Fruit fly (Drosophila melanogaster) whole organism, prepupa: ENCODE results near the gene Mekk1.

Source experiments
- CG10631 ChIP-seq: fragments of 200-800 bp; sonication (Bioruptor generic); optimal IDR thresholded peaks from 2 replicates; lab custom pipeline; 2016; ENCODE audit warnings: missing biosample characterization, missing genetic modification characterization
- CG10669 ChIP-seq: fragments of 200-800 bp; sonication (Bioruptor generic); optimal IDR thresholded peaks from 3 replicates; lab custom pipeline; 2018; ENCODE audit warnings: missing biosample characterization, mild to moderate bottlenecking, missing genetic modification characterization, moderate library complexity
- CG11294 ChIP-seq: fragments of 200-800 bp; sonication (Bioruptor generic); IDR thresholded peaks from 2 replicates; pipeline ENCODE4 v1.3.6; 2022; ENCODE audit warnings: missing biosample characterization, missing genetic modification characterization
- CG11762 ChIP-seq: fragments of 200-800 bp; sonication (Bioruptor generic); optimal IDR thresholded peaks from 3 replicates; lab custom pipeline; 2016; ENCODE audit warnings: missing biosample characterization, missing genetic modification characterization; ENCODE audit not compliant: insufficient read depth
- CG11902 ChIP-seq: fragments of 200-800 bp; sonication (Bioruptor generic); optimal IDR thresholded peaks from 3 replicates; lab custom pipeline; 2016; ENCODE audit warnings: missing biosample characterization, missing genetic modification characterization
- CG15336 ChIP-seq: fragments of 200-800 bp; sonication (Bioruptor generic); IDR thresholded peaks from 2 replicates; pipeline ENCODE4 v1.3.6; 2022; ENCODE audit warnings: missing biosample characterization, missing genetic modification characterization
- CG3032 ChIP-seq: fragments of 200-800 bp; optimal IDR thresholded peaks from 2 replicates; lab custom pipeline; 2019; ENCODE audit warnings: missing biosample characterization, mild to moderate bottlenecking, missing genetic modification characterization, moderate library complexity
- CG31627 ChIP-seq: fragments of 200-800 bp; sonication (Bioruptor generic); optimal IDR thresholded peaks from 3 replicates; lab custom pipeline; 2016; ENCODE audit warnings: missing biosample characterization, missing genetic modification characterization
- CG32006 ChIP-seq: fragments of 200-800 bp; sonication (Bioruptor generic); optimal IDR thresholded peaks from 3 replicates; lab custom pipeline; 2017; ENCODE audit warnings: missing biosample characterization, mild to moderate bottlenecking, missing genetic modification characterization
- CG34406 ChIP-seq: fragments of 200-800 bp; sonication (Bioruptor generic); optimal IDR thresholded peaks from 3 replicates; lab custom pipeline; 2016; ENCODE audit warnings: missing biosample characterization, missing genetic modification characterization
- CG3919 ChIP-seq: fragments of 200-800 bp; sonication (Bioruptor generic); optimal IDR thresholded peaks from 3 replicates; lab custom pipeline; 2016; ENCODE audit warnings: missing biosample characterization, missing genetic modification characterization
- CG6163 ChIP-seq: fragments of 200-800 bp; sonication (Bioruptor generic); IDR thresholded peaks from 3 replicates; pipeline ENCODE4 v1.3.6; 2022; ENCODE audit warnings: missing biosample characterization, missing genetic modification characterization
- CG6792 ChIP-seq: fragments of 200-800 bp; sonication (Bioruptor generic); optimal IDR thresholded peaks from 3 replicates; lab custom pipeline; 2016; ENCODE audit warnings: missing biosample characterization, missing genetic modification characterization
- CG6808 ChIP-seq: fragments of 200-800 bp; sonication (Bioruptor generic); optimal IDR thresholded peaks from 3 replicates; lab custom pipeline; 2017; ENCODE audit warnings: missing biosample characterization, missing genetic modification characterization, mild to moderate bottlenecking, moderate library complexity, missing genetic modification reagents
- CG6854 ChIP-seq: fragments of 200-800 bp; sonication (Bioruptor generic); optimal IDR thresholded peaks from 2 replicates; lab custom pipeline; 2017; ENCODE audit warnings: missing biosample characterization, mild to moderate bottlenecking, missing genetic modification characterization
- CG8119 ChIP-seq: fragments of 200-800 bp; sonication (Bioruptor generic); IDR thresholded peaks from 3 replicates; pipeline ENCODE4 v1.3.6; 2022; ENCODE audit warnings: missing biosample characterization, missing genetic modification characterization
- CG8632 ChIP-seq: fragments of 200-800 bp; sonication (Bioruptor generic); optimal IDR thresholded peaks from 3 replicates; lab custom pipeline; 2016; ENCODE audit warnings: missing biosample characterization, missing genetic modification characterization
- CG9139 ChIP-seq: fragments of 200-800 bp; sonication (Bioruptor generic); optimal IDR thresholded peaks from 3 replicates; lab custom pipeline; 2017; ENCODE audit warnings: missing biosample characterization, mild to moderate bottlenecking, missing genetic modification characterization
- Eip93F ChIP-seq: fragments of 200-800 bp; sonication (Bioruptor generic); optimal IDR thresholded peaks from 2 replicates; lab custom pipeline; 2016; ENCODE audit warnings: missing biosample characterization, mild to moderate bottlenecking, missing genetic modification characterization
- Ets96B ChIP-seq: fragments of 200-800 bp; optimal IDR thresholded peaks from 2 replicates; lab custom pipeline; 2019; ENCODE audit warnings: missing biosample characterization, mild to moderate bottlenecking, missing genetic modification characterization, moderate library complexity
- Gug ChIP-seq: fragments of 200-800 bp; sonication (Bioruptor generic); IDR thresholded peaks from 2 replicates; pipeline ENCODE4 v1.3.6; 2022; ENCODE audit warnings: missing biosample characterization, missing genetic modification characterization
- Hr38 ChIP-seq: sonication (Bioruptor generic); optimal IDR thresholded peaks from 2 replicates; lab custom pipeline; 2016; ENCODE audit warnings: missing biosample characterization, missing genetic modification characterization
- Hr4 ChIP-seq: fragments of 200-800 bp; sonication (Bioruptor generic); optimal IDR thresholded peaks from 3 replicates; lab custom pipeline; 2016; ENCODE audit warnings: missing biosample characterization, missing genetic modification characterization
- Lpt ChIP-seq: fragments of 200-800 bp; sonication (Bioruptor generic); optimal IDR thresholded peaks from 3 replicates; lab custom pipeline; 2016; ENCODE audit warnings: missing biosample characterization, missing genetic modification characterization
- Met ChIP-seq: fragments of 200-800 bp; sonication (Bioruptor generic); optimal IDR thresholded peaks from 3 replicates; lab custom pipeline; 2016; ENCODE audit warnings: missing biosample characterization, missing genetic modification characterization
- Smox ChIP-seq: fragments of 200-800 bp; sonication (Bioruptor generic); optimal IDR thresholded peaks from 3 replicates; lab custom pipeline; 2016; ENCODE audit warnings: missing biosample characterization, missing genetic modification characterization
- Sox102F ChIP-seq: fragments of 200-800 bp; sonication (Bioruptor generic); optimal IDR thresholded peaks from 2 replicates; lab custom pipeline; 2016; ENCODE audit warnings: missing biosample characterization, mild to moderate bottlenecking, missing genetic modification characterization
- Sox14 ChIP-seq: fragments of 200-800 bp; sonication (Bioruptor generic); optimal IDR thresholded peaks from 3 replicates; lab custom pipeline; 2016; ENCODE audit warnings: missing biosample characterization, missing genetic modification characterization
- Sox15 ChIP-seq: fragments of 200-800 bp; sonication (Bioruptor generic); optimal IDR thresholded peaks from 3 replicates; lab custom pipeline; 2016; ENCODE audit warnings: missing biosample characterization, missing genetic modification characterization
- acj6 ChIP-seq: fragments of 200-800 bp; sonication (Bioruptor generic); optimal IDR thresholded peaks from 3 replicates; lab custom pipeline; 2016; ENCODE audit warnings: missing biosample characterization, missing genetic modification characterization
- cyc ChIP-seq: fragments of 200-800 bp; sonication (Bioruptor generic); optimal IDR thresholded peaks from 3 replicates; lab custom pipeline; 2016; ENCODE audit warnings: missing biosample characterization, missing genetic modification characterization
- dac ChIP-seq: fragments of 200-800 bp; sonication (Bioruptor generic); optimal IDR thresholded peaks from 2 replicates; lab custom pipeline; 2017; ENCODE audit warnings: missing biosample characterization, mild to moderate bottlenecking, missing genetic modification characterization
- eg ChIP-seq: fragments of 200-800 bp; sonication (Bioruptor generic); IDR thresholded peaks from 3 replicates; pipeline ENCODE4 v1.3.6; 2022; ENCODE audit warnings: missing biosample characterization, missing genetic modification characterization
- fd59A ChIP-seq: fragments of 200-800 bp; sonication (Bioruptor generic); optimal IDR thresholded peaks from 2 replicates; lab custom pipeline; 2017; ENCODE audit warnings: missing biosample characterization, mild to moderate bottlenecking, missing genetic modification characterization, missing genetic modification reagents
- lz ChIP-seq: fragments of 200-800 bp; sonication (Bioruptor generic); optimal IDR thresholded peaks from 3 replicates; lab custom pipeline; 2016; ENCODE audit warnings: missing biosample characterization, missing genetic modification characterization
- net ChIP-seq: fragments of 200-800 bp; sonication (Bioruptor generic); optimal IDR thresholded peaks from 3 replicates; lab custom pipeline; 2016; ENCODE audit warnings: missing biosample characterization, missing genetic modification characterization
- spab ChIP-seq: fragments of 200-800 bp; sonication (Bioruptor generic); optimal IDR thresholded peaks from 2 replicates; lab custom pipeline; 2017; ENCODE audit warnings: missing biosample characterization, mild to moderate bottlenecking, missing genetic modification characterization, missing genetic modification reagents
- ss ChIP-seq, 2 experiments: fragments of 200-800 bp; sonication (Bioruptor generic); optimal IDR thresholded peaks; 2 replicates in 1 of 2; 3 replicates in 1 of 2; lab custom pipeline; 2017 to 2018; ENCODE audit warnings: mild to moderate bottlenecking in 2 of 2, missing biosample characterization in 2 of 2, missing genetic modification characterization in 2 of 2, moderate library complexity in 1 of 2
- svp ChIP-seq: fragments of 200-800 bp; sonication (Bioruptor generic); peaks from one replicate; lab custom pipeline; 2016; ENCODE audit warnings: missing biosample characterization, missing genetic modification characterization
- topi ChIP-seq: fragments of 200-800 bp; sonication (Bioruptor generic); optimal IDR thresholded peaks from 3 replicates; lab custom pipeline; 2016; ENCODE audit warnings: missing biosample characterization, missing genetic modification characterization
- vri ChIP-seq: fragments of 200-800 bp; sonication (Bioruptor generic); optimal IDR thresholded peaks from 3 replicates; lab custom pipeline; 2016; ENCODE audit warnings: missing biosample characterization, mild to moderate bottlenecking, missing genetic modification characterization

The Mekk1 gene

DNA sequence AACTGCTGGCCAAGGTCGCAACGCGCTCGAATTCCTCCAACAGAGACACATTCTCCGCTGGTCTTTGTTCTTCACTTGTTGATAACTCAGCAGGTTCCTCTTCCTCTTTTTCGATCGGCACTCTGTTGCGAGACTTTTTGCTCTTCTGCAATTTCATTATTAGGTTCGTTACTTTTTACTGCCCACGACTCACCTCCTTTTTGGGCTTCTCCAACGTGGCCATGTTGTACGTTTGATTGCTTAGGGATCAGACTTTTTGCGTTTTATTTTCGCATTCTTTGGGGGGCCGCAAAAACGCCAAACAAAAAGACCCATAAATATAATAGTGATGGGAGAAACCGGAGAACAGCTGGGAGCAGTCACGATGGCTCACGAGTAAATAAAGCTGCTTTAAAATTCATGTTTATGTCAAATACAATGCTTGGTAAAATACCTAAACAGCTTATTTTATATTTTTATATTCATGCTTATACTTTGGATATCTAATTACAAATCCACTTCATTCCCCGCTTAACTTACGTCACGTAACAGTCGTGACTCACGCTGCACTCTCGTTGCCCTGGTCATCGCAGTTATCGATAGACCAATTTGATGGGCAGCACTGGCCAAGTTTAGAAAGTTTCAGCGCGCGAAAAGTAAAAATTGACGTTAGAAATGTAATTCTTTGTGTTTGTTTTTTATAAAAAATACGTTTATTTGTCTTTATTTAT is 15.3 kb upstream of the Mekk1 start, which contains the start of gene Epg5 (continued):
- TF ChIP-seq spab (GFP tag; lab: Kevin White, UChicago) (no peak), CG6163 (GFP tag; lab: Robert Waterston, UW) (peak; percentile 37; the same call in 1 of the 3 replicates), ss (GFP tag; optimal IDR thresholded peaks at IDR 0.05; lab: Kevin White, UChicago) (no peak), net (GFP tag; lab: Kevin White, UChicago) (no peak), Eip93F (GFP tag; lab: Kevin White, UChicago) (peak; percentile 25), CG6792 (GFP tag; lab: Kevin White, UChicago) (peak; percentile 70), fd59A (GFP tag; lab: Kevin White, UChicago) (peak; percentile 32), Smox (GFP tag; lab: Kevin White, UChicago) (no peak), Hr4 (GFP tag; lab: Kevin White, UChicago) (no peak), CG6808 (GFP tag; lab: Kevin White, UChicago) (peak; percentile 100), CG10669 (GFP tag; lab: Kevin White, UChicago) (no peak), acj6 (GFP tag; lab: Kevin White, UChicago) (no peak), lz (GFP tag; lab: Kevin White, UChicago) (peak; percentile 87), CG3919 (GFP tag; lab: Kevin White, UChicago) (no peak), CG32006 (no peak), CG31627 (peak; percentile 86), Sox15 (GFP tag; lab: Kevin White, UChicago) (peak; percentile 67), Lpt (GFP tag; lab: Kevin White, UChicago) (no peak)

- no peak for TF ChIP-seq CG31627
- peak; percentile 96 for TF ChIP-seq svp (GFP tag; lab: Kevin White, UChicago)
Measured at dm6 chr3R:18749786-18750185, 6.4 kb upstream of the Mekk1 start.

dm6 chr3R:18748087-18748486 is 4.7 kb upstream of the Mekk1 start:
- TF ChIP-seq CG15336 (GFP tag; lab: Robert Waterston, UW), result no peak
- TF ChIP-seq ss (GFP tag; optimal IDR thresholded peaks at IDR 0.05; lab: Kevin White, UChicago), result no peak
- TF ChIP-seq spab (GFP tag; lab: Kevin White, UChicago), result no peak
- TF ChIP-seq CG3919 (GFP tag; lab: Kevin White, UChicago), result no peak
- TF ChIP-seq Lpt (GFP tag; lab: Kevin White, UChicago), result no peak
- no peak for TF ChIP-seq CG11762
- TF ChIP-seq vri, result no peak
- no peak for TF ChIP-seq CG6808 (GFP tag; lab: Kevin White, UChicago)
- no peak for TF ChIP-seq CG10631 (GFP tag; lab: Kevin White, UChicago)
- no peak for TF ChIP-seq CG11902 (GFP tag; lab: Kevin White, UChicago)
- no peak for TF ChIP-seq Sox102F (GFP tag; lab: Kevin White, UChicago)
- TF ChIP-seq CG34406 (GFP tag; lab: Kevin White, UChicago), result no peak
- TF ChIP-seq eg, result no peak
- no peak for TF ChIP-seq CG11294
- TF ChIP-seq CG10669 (GFP tag; lab: Kevin White, UChicago), result no peak
- no peak for TF ChIP-seq CG6163 (GFP tag; lab: Robert Waterston, UW)
- no peak for TF ChIP-seq Sox14 (GFP tag; lab: Kevin White, UChicago)
- TF ChIP-seq, all 60 proteins: peak for 0

dm6 chr3R:18745961-18746468 is 2.6 kb upstream of the Mekk1 start, which contains the start of the genes PGS1 and gwl:
TSS of gene PGS1 (minus strand) at chr3R:18746041.
TSS of gene gwl (plus strand) at chr3R:18746370.
- TF ChIP-seq CG3032 (tag; lab: Kevin White, UChicago), result peak; percentile 74
- peak; percentile 60 for TF ChIP-seq lz (GFP tag; lab: Kevin White, UChicago)
- TF ChIP-seq Lpt (GFP tag; lab: Kevin White, UChicago), result peak; percentile 32
- TF ChIP-seq CG6163 (GFP tag; lab: Robert Waterston, UW), result peak; percentile 54
- peak; percentile 29 for TF ChIP-seq CG11902 (GFP tag; lab: Kevin White, UChicago)
- TF ChIP-seq Gug, result peak; percentile 64; the same call in 1 of the 2 replicates
- no peak for TF ChIP-seq dac (GFP tag; lab: Kevin White, UChicago)
- no peak for TF ChIP-seq ss (GFP tag; optimal IDR thresholded peaks at IDR 0.05; lab: Kevin White, UChicago)
- peak; percentile 62 for TF ChIP-seq CG31627
- TF ChIP-seq eg, result peak; percentile 83
- no peak for TF ChIP-seq CG6808 (GFP tag; lab: Kevin White, UChicago)
- TF ChIP-seq Sox15 (GFP tag; lab: Kevin White, UChicago), result peak; percentile 50
- TF ChIP-seq CG10631 (GFP tag; lab: Kevin White, UChicago), result peak; percentile 88
- peak; percentile 80 for TF ChIP-seq svp (GFP tag; lab: Kevin White, UChicago)
- TF ChIP-seq Ets96B (tag; lab: Kevin White, UChicago), result peak; percentile 73
- TF ChIP-seq Sox14 (GFP tag; lab: Kevin White, UChicago), result peak; percentile 49
- TF ChIP-seq Hr38, result no peak
- TF ChIP-seq CG9139 (GFP tag; lab: Kevin White, UChicago), result peak; percentile 11
- TF ChIP-seq topi (GFP tag; lab: Kevin White, UChicago), result no peak
- peak; percentile 60; the same call in 2 of the 3 replicates for TF ChIP-seq CG8119 (GFP tag; lab: Robert Waterston, UW)
- TF ChIP-seq CG34406 (GFP tag; lab: Kevin White, UChicago), result peak; percentile 58
- TF ChIP-seq CG15336 (GFP tag; lab: Robert Waterston, UW), result peak; percentile 49; the same call in 1 of the 2 replicates
- peak; percentile 66 for TF ChIP-seq cyc (GFP tag; lab: Kevin White, UChicago)
- no peak for TF ChIP-seq CG6854 (GFP tag; lab: Kevin White, UChicago)
- no peak for TF ChIP-seq Smox (GFP tag; lab: Kevin White, UChicago)
- no peak for TF ChIP-seq Met (GFP tag; lab: Kevin White, UChicago)
- TF ChIP-seq CG8632, result peak; percentile 67
